Worm (Caenorhabditis elegans) whole organism, young adult: ENCODE results near the gene clec-233.

Experiments
- C17E4.6 ChIP-seq: fragments of 200-800 bp; sonication (Bioruptor generic); IDR thresholded peaks from 2 replicates; pipeline ENCODE4 v1.3.6; 2022; ENCODE audit warnings: missing genetic modification reagents, missing genetic modification characterization, missing compliant biosample characterization
- F22D6.2 ChIP-seq: sonication (generic microtip); optimal IDR thresholded peaks from 2 replicates; lab custom pipeline; 2016; ENCODE audit warnings: mild to moderate bottlenecking, missing genetic modification characterization, missing compliant biosample characterization
- F39B2.1 ChIP-seq: fragments of 200-800 bp; sonication (Bioruptor generic); IDR thresholded peaks from 2 replicates; pipeline ENCODE4 v1.3.6; 2022; ENCODE audit warnings: missing genetic modification reagents, missing genetic modification characterization, missing compliant biosample characterization
- F52B5.7 ChIP-seq: sonication (generic microtip); optimal IDR thresholded peaks from 2 replicates; lab custom pipeline; 2016; ENCODE audit warnings: mild to moderate bottlenecking, missing genetic modification characterization, missing compliant biosample characterization
- F57C9.4 ChIP-seq: sonication (generic microtip); optimal IDR thresholded peaks from 2 replicates; lab custom pipeline; 2017; ENCODE audit warnings: mild to moderate bottlenecking, missing genetic modification characterization, missing compliant biosample characterization
- ZK185.1 ChIP-seq: sonication (generic microtip); optimal IDR thresholded peaks from 2 replicates; lab custom pipeline; 2016; ENCODE audit warnings: mild to moderate bottlenecking, missing genetic modification characterization, missing compliant biosample characterization; ENCODE audit not compliant: poor library complexity, severe bottlenecking
- ama-1 ChIP-seq, 3 experiments: fragments of 150-350 bp in 1 of 3; sonication (generic microtip) in 2 of 3; optimal IDR thresholded peaks; 2 replicates each; lab custom pipeline; 2014 to 2018; ENCODE audit warnings: missing biosample characterization in 2 of 3, missing genetic modification characterization in 2 of 3, missing genetic modification reagents in 2 of 3
- aptf-3 ChIP-seq: fragments of 200-800 bp; sonication (Bioruptor generic); IDR thresholded peaks from 2 replicates; pipeline ENCODE4 v1.3.6; 2022; ENCODE audit warnings: missing genetic modification characterization, missing compliant biosample characterization
- atf-7 ChIP-seq: sonication (generic microtip); optimal IDR thresholded peaks from 2 replicates; lab custom pipeline; 2017; ENCODE audit warnings: mild to moderate bottlenecking, missing genetic modification characterization, missing compliant biosample characterization
- bed-2 ChIP-seq: fragments of 200-800 bp; sonication (Bioruptor generic); IDR thresholded peaks from 2 replicates; pipeline ENCODE4 v1.3.6; 2022; ENCODE audit warnings: missing genetic modification reagents, missing genetic modification characterization, missing compliant biosample characterization
- ccch-3 ChIP-seq: fragments of 200-800 bp; sonication (Bioruptor generic); optimal IDR thresholded peaks from 2 replicates; lab custom pipeline; 2018; ENCODE audit warnings: mild to moderate bottlenecking, missing genetic modification characterization, missing compliant biosample characterization
- cebp-1 ChIP-seq, 2 experiments: fragments of 200-800 bp in 1 of 2; sonication (Bioruptor generic) in 1 of 2; sonication (generic microtip) in 1 of 2; IDR thresholded peaks in 1 of 2; optimal IDR thresholded peaks in 1 of 2; 2 replicates each; pipeline versions ENCODE4 v1.3.6 to Lab custom; 2017 to 2022; ENCODE audit warnings: missing compliant biosample characterization in 2 of 2, missing genetic modification characterization in 2 of 2, mild to moderate bottlenecking in 1 of 2, missing genetic modification reagents in 1 of 2, moderate library complexity in 1 of 2
- ceh-27 ChIP-seq: fragments of 200-800 bp; sonication (Bioruptor generic); optimal IDR thresholded peaks from 2 replicates; lab custom pipeline; 2018; ENCODE audit warnings: mild to moderate bottlenecking, missing genetic modification characterization, moderate library complexity, missing compliant biosample characterization
- ceh-58 ChIP-seq: fragments of 200-800 bp; sonication (Bioruptor generic); IDR thresholded peaks from 2 replicates; pipeline ENCODE4 v1.3.6; 2022; ENCODE audit warnings: missing genetic modification characterization, missing compliant biosample characterization
- ceh-91 ChIP-seq: fragments of 200-800 bp; sonication (Bioruptor generic); IDR thresholded peaks from 2 replicates; pipeline ENCODE4 v1.3.6; 2022; ENCODE audit warnings: missing genetic modification reagents, missing genetic modification characterization, missing compliant biosample characterization
- efl-1 ChIP-seq: fragments of 150-350 bp; optimal IDR thresholded peaks from 2 replicates; lab custom pipeline; 2014; ENCODE audit warnings: missing biosample characterization, missing genetic modification reagents, missing genetic modification characterization
- fkh-3 ChIP-seq: sonication (generic microtip); optimal IDR thresholded peaks from 2 replicates; lab custom pipeline; 2016; ENCODE audit warnings: mild to moderate bottlenecking, missing genetic modification characterization, missing compliant biosample characterization
- hlh-26 ChIP-seq: fragments of 200-800 bp; sonication (Bioruptor generic); conservative IDR thresholded peaks from 2 replicates; pipeline ENCODE4 v1.3.6; 2022; ENCODE audit warnings: missing genetic modification reagents, missing genetic modification characterization, missing compliant biosample characterization
- hmg-1.2 ChIP-seq: fragments of 200-800 bp; sonication (Bioruptor generic); IDR thresholded peaks from 2 replicates; pipeline ENCODE4 v1.3.6; 2022; ENCODE audit warnings: missing genetic modification reagents, missing genetic modification characterization, missing compliant biosample characterization
- let-526 ChIP-seq: fragments of 200-800 bp; sonication (Bioruptor generic); IDR thresholded peaks from 2 replicates; pipeline ENCODE4 v1.3.6; 2022; ENCODE audit warnings: missing genetic modification reagents, missing genetic modification characterization, missing compliant biosample characterization
- lin-35 ChIP-seq, 3 experiments: fragments of 150-350 bp in 2 of 3; sonication (generic microtip) in 1 of 3; optimal IDR thresholded peaks; 2 replicates each; lab custom pipeline; 2014 to 2018; ENCODE audit warnings: missing biosample characterization in 3 of 3, missing genetic modification characterization in 3 of 3, missing genetic modification reagents in 3 of 3
- lin-54 ChIP-seq: fragments of 200-800 bp; sonication (Bioruptor generic); optimal IDR thresholded peaks from 2 replicates; lab custom pipeline; 2018; ENCODE audit warnings: mild to moderate bottlenecking, missing genetic modification characterization, missing compliant biosample characterization
- lsl-1 ChIP-seq: fragments of 200-800 bp; sonication (Bioruptor generic); optimal IDR thresholded peaks from 2 replicates; lab custom pipeline; 2018; ENCODE audit warnings: mild to moderate bottlenecking, missing genetic modification characterization, moderate library complexity, missing compliant biosample characterization
- madf-6 ChIP-seq: fragments of 200-800 bp; sonication (Bioruptor generic); IDR thresholded peaks from 2 replicates; pipeline ENCODE4 v1.3.6; 2022; ENCODE audit warnings: missing genetic modification reagents, missing genetic modification characterization, missing compliant biosample characterization
- madf-8 ChIP-seq: fragments of 200-800 bp; sonication (Bioruptor generic); conservative IDR thresholded peaks from 2 replicates; pipeline ENCODE4 v1.3.6; 2022; ENCODE audit warnings: missing genetic modification reagents, missing genetic modification characterization, missing compliant biosample characterization
- nhr-120 ChIP-seq: fragments of 200-800 bp; sonication (Bioruptor generic); IDR thresholded peaks from 2 replicates; pipeline ENCODE4 v1.3.6; 2022; ENCODE audit warnings: missing genetic modification characterization, missing compliant biosample characterization
- nhr-80 ChIP-seq: sonication (generic microtip); optimal IDR thresholded peaks from 2 replicates; lab custom pipeline; 2016; ENCODE audit warnings: missing genetic modification characterization, missing compliant biosample characterization
- snpc-1.1 ChIP-seq: sonication (generic microtip); optimal IDR thresholded peaks from 2 replicates; lab custom pipeline; 2017; ENCODE audit warnings: missing genetic modification characterization, mild to moderate bottlenecking, missing compliant biosample characterization, antibody characterized with exemption, moderate library complexity, missing genotype, missing genetic modification reagents; ENCODE audit not compliant: insufficient read depth
- snpc-3.4 ChIP-seq: sonication (generic microtip); optimal IDR thresholded peaks from 2 replicates; lab custom pipeline; 2017; ENCODE audit warnings: missing genetic modification characterization, mild to moderate bottlenecking, missing compliant biosample characterization, antibody characterized with exemption, moderate library complexity, missing genotype, missing genetic modification reagents
- somi-1 ChIP-seq: fragments of 200-800 bp; sonication (Bioruptor generic); optimal IDR thresholded peaks from 2 replicates; lab custom pipeline; 2018; ENCODE audit warnings: mild to moderate bottlenecking, missing genetic modification characterization, missing compliant biosample characterization
- sptf-2 ChIP-seq: fragments of 200-800 bp; sonication (Bioruptor generic); optimal IDR thresholded peaks from 2 replicates; lab custom pipeline; 2018; ENCODE audit warnings: mild to moderate bottlenecking, missing genetic modification characterization, missing compliant biosample characterization
- ztf-25 ChIP-seq: fragments of 200-800 bp; sonication (Bioruptor generic); IDR thresholded peaks from 2 replicates; pipeline ENCODE4 v1.3.6; 2022; ENCODE audit warnings: missing genetic modification reagents, missing genetic modification characterization, missing compliant biosample characterization

Gene clec-233

DNA sequence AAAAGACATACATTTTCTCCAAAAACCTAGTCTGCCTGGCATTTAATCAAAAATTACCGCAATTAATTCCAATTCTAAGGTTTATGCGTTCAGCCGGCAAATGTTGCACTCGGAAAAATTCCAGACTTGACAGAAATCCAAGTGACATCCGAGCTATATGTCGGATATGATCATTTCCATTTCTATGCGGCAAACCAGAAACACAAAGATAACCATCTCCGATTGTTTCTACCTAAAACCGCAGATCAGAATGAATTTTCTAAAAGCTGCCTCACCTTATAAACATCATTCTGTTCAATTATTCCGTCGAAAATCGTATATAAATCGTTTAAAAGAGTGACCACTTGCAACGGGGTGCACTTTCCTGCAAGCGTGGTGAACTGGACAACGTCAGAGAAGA, 15.4 kb downstream of the clec-233 start:
- TF ChIP-seq F39B2.1 (GFP tag; lab: Robert Waterston, UW), result no peak
- TF ChIP-seq somi-1 (GFP tag; lab: Kevin White, UChicago), result no peak
- no peak for TF ChIP-seq ccch-3 (GFP tag; lab: Kevin White, UChicago)
- TF ChIP-seq lsl-1, result no peak
- no peak for TF ChIP-seq lin-54 (GFP tag; lab: Kevin White, UChicago)
- no peak for TF ChIP-seq hlh-26 (GFP tag; lab: Robert Waterston, UW)
- TF ChIP-seq bed-2, result no peak
- TF ChIP-seq ceh-27, result no peak
- TF ChIP-seq, all 124 proteins: peak for 0

DNA sequence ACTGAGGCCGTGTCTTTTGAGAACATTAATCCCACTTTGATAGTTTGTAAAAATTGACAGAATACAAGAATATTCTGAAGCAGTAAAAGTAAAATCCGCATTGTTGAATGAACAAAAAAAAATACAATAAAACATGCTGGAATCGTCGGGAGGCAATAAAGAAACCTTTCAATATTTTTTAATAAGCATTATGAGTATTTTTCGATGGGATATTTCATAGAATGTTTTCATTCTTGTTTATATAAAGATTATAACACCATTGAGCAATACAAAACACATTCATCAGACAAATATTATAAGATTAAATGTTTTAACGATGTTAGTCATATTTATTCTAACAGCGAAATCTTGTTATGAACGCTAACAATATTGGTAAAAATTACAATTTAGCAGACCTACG, 20.0 kb downstream of the clec-233 start, which contains the start of gene gcy-20:
TSS of gene gcy-20 (minus strand) at position 101 of the 400 bp plus-strand sequence.
- no peak for TF ChIP-seq nhr-80 (tag; lab: Kevin White, UChicago)
- TF ChIP-seq ama-1 (optimal IDR thresholded peaks at IDR 0.05; lab: Kevin White, UChicago), result no peak
- TF ChIP-seq ama-1 (GFP tag; optimal IDR thresholded peaks at IDR 0.05; lab: Kevin White, UChicago), result no peak
- no peak for TF ChIP-seq C17E4.6 (GFP tag; lab: Robert Waterston, UW)
- no peak for TF ChIP-seq bed-2

DNA sequence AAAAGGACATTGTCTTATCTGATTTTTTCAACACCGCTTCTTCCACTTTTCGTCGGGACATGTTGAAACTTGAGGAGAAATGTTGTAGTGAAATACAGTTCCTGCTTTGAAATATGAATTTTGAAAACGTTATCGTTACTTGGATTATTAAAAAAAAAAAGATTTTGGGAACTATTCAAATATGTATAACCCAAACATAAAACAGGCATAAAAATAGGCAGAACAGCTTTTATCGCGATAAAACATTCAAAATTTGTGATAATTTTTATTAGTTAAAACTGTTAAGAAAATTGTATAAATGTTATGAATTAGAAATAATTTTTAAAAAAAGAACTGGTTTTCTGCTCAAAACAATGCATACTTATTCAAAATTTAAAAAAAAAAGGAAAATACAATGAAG, 22.7 kb downstream of the clec-233 start, which contains the start of gene bgnt-1.3:
TSS of gene bgnt-1.3 (minus strand) at position 101 of the 400 bp plus-strand sequence.
- TF ChIP-seq madf-8 (no peak), hmg-1.2 (GFP tag; lab: Robert Waterston, UW) (no peak), let-526 (GFP tag; lab: Robert Waterston, UW) (no peak), F22D6.2 (tag; lab: Kevin White, UChicago) (no peak), fkh-3 (no peak), atf-7 (tag; lab: Kevin White, UChicago) (no peak), F52B5.7 (tag; lab: Kevin White, UChicago) (no peak), sptf-2 (no peak)

DNA sequence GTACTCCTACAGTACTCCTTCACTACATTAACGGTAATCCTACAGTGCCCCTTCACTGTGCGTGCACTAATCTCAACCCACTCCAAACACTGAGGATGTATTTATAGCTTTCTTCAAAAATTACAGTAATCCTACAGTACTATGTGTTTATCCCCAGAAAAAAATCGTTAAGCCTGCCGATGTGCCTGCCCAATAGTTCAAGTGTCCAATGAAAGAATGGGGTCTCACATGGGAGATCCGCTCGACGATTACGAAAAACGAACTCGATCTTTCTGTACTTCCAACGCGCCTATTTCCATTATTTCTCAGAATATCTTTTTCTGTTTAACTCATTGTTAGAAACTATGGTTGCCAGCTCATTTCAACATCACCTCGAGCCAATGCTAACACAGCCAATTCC, 24.4 kb downstream of the clec-233 start, which contains the start of gene nhr-218:
TSS of gene nhr-218 (plus strand) at position 301 of the 400 bp plus-strand sequence.
- TF ChIP-seq ztf-25 (GFP tag; lab: Robert Waterston, UW) (no peak), snpc-3.4 (no peak), ceh-91 (GFP tag; lab: Robert Waterston, UW) (no peak), lin-54 (GFP tag; lab: Kevin White, UChicago) (no peak), ceh-58 (GFP tag; lab: Robert Waterston, UW) (no peak), nhr-120 (GFP tag; lab: Robert Waterston, UW) (no peak)

DNA sequence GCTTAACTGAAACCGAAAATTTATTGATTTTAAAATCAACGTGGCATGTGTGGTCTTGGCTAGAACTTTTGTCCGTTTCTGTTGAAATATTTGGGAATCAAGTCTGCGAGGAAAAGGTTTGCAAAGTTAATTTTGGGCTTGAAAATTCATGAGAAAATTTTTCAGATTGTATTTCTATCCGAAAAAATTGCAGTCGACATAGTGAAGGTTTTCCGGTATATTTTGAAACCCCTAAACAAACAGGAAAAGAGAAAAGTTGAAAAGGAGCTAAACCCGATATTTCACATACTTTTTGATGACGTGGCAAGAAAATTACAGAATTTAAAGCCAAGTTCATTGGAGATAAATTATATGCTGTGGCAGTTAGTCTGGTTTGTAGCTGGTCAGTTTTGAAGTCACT, 26.0 kb downstream of the clec-233 start, which contains the start of gene nhr-127:
TSS of gene nhr-127 (plus strand) at position 301 of the 400 bp plus-strand sequence.
- TF ChIP-seq efl-1 (GFP tag; lab: Kevin White, UChicago), result no peak
- no peak for TF ChIP-seq C17E4.6 (GFP tag; lab: Robert Waterston, UW)
- TF ChIP-seq snpc-1.1 (tag; lab: Kevin White, UChicago), result no peak
- no peak for TF ChIP-seq ZK185.1 (tag; lab: Kevin White, UChicago)
- no peak for TF ChIP-seq cebp-1 (GFP tag; IDR thresholded peaks at IDR 0.05; lab: Robert Waterston, UW)
- TF ChIP-seq cebp-1 (tag; optimal IDR thresholded peaks at IDR 0.05; lab: Kevin White, UChicago), result no peak
- no peak for TF ChIP-seq bed-2
- no peak for TF ChIP-seq F57C9.4 (tag; lab: Kevin White, UChicago)
- TF ChIP-seq aptf-3 (GFP tag; lab: Robert Waterston, UW), result no peak
- TF ChIP-seq lin-35 (GFP tag; optimal IDR thresholded peaks at IDR 0.05; lab: Kevin White, UChicago), result no peak
- no peak for TF ChIP-seq madf-6 (GFP tag; lab: Robert Waterston, UW)
